Fruit fly (Drosophila melanogaster) whole organism: ENCODE data around the gene Grx1.
A peak's percentile ranks its signal among the peaks of the same experiment; 100 is the strongest.

Experiments
- CG8478 ChIP-seq: fragments of >200 bp; optimal IDR thresholded peaks from 2 replicates; lab custom pipeline; 2018; ENCODE audit warnings: inconsistent platforms
- Dll ChIP-seq: fragments of >200 bp; optimal IDR thresholded peaks from 2 replicates; lab custom pipeline; 2017
- EcR ChIP-seq, 2 experiments: fragments of >200 bp; optimal IDR thresholded peaks; 2 replicates each; lab custom pipeline; 2017; ENCODE audit warnings: missing biosample characterization in 2 of 2, missing genetic modification characterization in 2 of 2, missing genetic modification reagents in 2 of 2
- pan ChIP-seq: fragments of >200 bp; optimal IDR thresholded peaks from 2 replicates; lab custom pipeline; 2017
- psq ChIP-seq: fragments of >200 bp; optimal IDR thresholded peaks from 2 replicates; lab custom pipeline; 2017
- usp ChIP-seq: fragments of >200 bp; optimal IDR thresholded peaks from 2 replicates; lab custom pipeline; 2017; ENCODE audit warnings: missing biosample characterization, missing genetic modification characterization, mixed read lengths

Gene Grx1

DNA sequence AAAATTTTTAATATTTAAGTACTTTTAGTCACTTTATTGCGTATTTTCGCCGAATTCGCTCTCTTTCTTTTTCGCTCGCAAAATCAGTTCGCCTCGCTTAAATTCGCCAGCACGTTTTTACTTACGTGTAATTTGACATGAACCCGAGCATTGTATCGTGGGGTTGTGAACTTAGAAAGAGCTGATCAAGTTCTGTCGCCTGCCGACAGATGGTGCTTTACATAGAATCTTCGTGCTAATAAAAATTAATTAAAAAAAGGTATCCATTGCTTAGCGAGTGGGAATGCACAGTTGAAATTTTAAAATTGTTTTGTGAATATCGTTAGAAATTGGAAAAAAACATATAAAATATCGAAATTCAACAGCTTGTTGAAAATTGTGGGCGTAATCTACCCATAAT lies 20.6 kb upstream of the Grx1 start:
- TF ChIP-seq EcR (GFP tag; optimal IDR thresholded peaks at IDR 0.05; lab: Kevin White, UChicago) (no peak), Dll (no peak), pan (no peak), CG8478 (lab: Kevin White, UChicago) (no peak), usp (no peak), psq (lab: Kevin White, UChicago) (no peak)

DNA sequence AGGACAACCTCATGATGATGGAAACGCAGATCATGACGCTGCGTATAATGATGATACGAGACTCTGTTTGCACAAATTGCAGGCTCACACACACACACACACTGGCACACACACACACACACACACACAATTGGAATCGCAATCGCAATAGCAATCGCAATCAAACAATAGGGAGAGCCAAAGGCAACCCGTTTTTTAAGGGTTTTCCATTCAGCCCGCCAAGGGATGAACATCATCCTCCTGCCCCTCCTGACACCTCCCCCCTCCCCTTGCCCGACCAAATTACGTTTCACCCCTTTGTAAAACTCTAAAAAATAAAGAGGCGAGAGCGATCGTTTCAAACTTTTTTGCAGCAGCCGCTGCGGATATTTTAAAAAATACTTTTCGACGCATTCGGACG lies 16.8 kb upstream of the Grx1 start:
- TF ChIP-seq Dll, result no peak
- TF ChIP-seq usp, result no peak
- no peak for TF ChIP-seq CG8478 (lab: Kevin White, UChicago)
- TF ChIP-seq EcR (GFP tag; optimal IDR thresholded peaks at IDR 0.05; lab: Kevin White, UChicago), result no peak
- no peak for TF ChIP-seq pan
- TF ChIP-seq psq (lab: Kevin White, UChicago), result no peak

DNA sequence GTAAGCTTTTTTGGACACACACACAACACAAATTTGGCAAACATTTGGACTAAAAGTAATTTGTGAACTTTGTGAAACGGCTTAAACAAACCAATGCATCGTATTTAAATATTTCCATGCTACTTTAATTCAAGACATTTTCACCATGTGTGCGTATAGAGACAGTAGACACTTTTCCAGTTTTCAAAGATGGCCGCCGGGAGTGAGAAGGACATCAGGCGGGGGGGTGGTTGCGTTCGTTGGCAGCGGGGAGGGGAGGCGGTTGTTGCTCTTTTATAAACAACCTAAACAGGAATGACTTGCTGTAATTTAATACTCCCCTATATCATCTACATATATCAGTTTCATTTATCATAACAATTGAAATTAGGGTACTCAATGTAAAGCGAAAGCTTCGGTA lies 15.6 kb upstream of the Grx1 start:
- TF ChIP-seq CG8478 (lab: Kevin White, UChicago), result no peak

DNA sequence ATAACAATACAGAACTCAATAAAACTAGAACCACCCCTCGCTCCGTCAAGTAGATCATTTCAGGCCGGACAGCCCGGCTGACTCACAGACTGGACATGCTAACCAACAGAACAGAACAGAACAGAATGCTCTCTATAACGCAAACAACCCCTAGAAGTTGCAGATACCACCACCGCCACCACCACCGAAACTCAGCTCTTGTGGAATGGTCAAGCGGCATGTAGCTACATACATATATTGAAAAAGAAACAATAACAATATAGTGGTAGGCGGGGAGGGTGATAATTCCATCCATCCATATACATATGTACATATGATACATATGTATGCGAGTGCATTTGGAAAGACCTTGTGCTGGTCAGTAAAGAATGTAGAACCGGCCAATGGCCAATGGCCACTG lies 14.6 kb upstream of the Grx1 start:
- no peak for TF ChIP-seq EcR (GFP tag; optimal IDR thresholded peaks at IDR 0.05; lab: Kevin White, UChicago)
- TF ChIP-seq pan, result no peak
- TF ChIP-seq Dll, result no peak
- TF ChIP-seq CG8478 (lab: Kevin White, UChicago), result no peak
- TF ChIP-seq psq (lab: Kevin White, UChicago), result no peak
- TF ChIP-seq usp, result no peak

DNA sequence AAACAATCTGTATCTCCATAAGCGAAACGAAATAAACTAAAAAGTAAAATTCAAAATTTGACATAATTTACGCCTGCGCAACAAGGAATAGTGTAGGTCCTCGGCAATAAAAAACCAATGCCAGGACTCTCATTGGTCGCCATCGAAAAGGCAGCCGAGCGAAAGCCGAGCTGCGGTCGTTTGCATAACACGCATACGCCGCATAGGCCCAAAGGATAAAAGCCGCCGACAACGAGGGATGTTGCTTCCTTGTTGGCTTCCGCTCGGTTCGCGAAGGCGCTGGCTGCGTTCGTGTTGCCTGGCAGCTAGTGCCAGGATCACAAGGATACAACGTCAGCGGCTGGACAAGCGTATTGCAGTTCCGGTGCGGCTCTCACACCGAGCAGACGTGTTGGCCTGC lies 8.6 kb upstream of the Grx1 start:
- TF ChIP-seq CG8478 (lab: Kevin White, UChicago), result no peak
- TF ChIP-seq pan, result no peak
- TF ChIP-seq psq (lab: Kevin White, UChicago), result no peak
- TF ChIP-seq EcR (GFP tag; optimal IDR thresholded peaks at IDR 0.05; lab: Kevin White, UChicago), result no peak
- TF ChIP-seq usp, result no peak
- TF ChIP-seq Dll, result no peak

DNA sequence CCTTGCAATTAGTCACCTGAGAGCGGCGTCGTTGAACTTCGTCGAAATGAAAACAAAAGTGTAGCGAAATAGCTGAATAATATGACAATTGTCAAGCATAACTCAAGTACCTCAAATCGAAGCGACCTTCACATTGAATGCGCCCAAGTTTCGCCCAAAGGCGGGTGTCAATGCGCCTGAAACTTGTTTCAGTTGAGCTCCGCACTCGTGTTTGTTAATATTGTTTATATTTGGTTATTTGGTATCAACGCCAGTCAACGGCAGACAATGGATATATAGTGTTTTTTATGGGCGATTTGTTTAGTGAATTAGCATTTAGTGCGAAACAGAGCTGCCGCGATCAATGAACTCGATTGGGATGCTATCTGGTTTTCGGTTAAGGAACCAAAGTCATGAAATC lies 7.1 kb upstream of the Grx1 start:
- TF ChIP-seq Dll (no peak), psq (lab: Kevin White, UChicago) (no peak), EcR (GFP tag; optimal IDR thresholded peaks at IDR 0.05; lab: Kevin White, UChicago) (no peak), pan (no peak), usp (no peak), CG8478 (lab: Kevin White, UChicago) (no peak)

DNA sequence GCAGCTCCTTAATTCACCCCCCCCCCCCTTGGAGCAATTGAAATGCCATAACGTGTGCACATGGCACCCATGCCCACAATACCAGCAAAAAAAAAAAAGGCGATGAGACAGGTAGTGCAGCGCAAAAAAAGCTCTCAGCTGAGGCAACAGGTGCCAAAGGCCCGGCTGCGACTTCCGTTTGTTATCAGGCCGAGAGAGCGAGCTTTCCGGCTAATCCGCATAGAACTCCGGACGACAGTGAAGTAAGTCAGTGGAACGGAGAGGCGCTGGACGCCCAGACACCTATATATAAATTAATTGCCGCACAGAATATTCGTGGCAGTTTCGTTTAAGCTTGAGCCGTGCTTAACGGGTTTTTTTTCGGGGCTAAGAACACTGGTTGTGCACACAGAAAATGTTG lies 5.7 kb upstream of the Grx1 start, which contains the start of gene CG6865:
TSS of gene CG6865 (plus strand) at position 321 of the 400 bp plus-strand sequence.
- TF ChIP-seq psq (lab: Kevin White, UChicago) (no peak), Dll (no peak), pan (no peak), EcR (GFP tag; optimal IDR thresholded peaks at IDR 0.05; lab: Kevin White, UChicago) (no peak), CG8478 (lab: Kevin White, UChicago) (no peak), usp (no peak)

DNA sequence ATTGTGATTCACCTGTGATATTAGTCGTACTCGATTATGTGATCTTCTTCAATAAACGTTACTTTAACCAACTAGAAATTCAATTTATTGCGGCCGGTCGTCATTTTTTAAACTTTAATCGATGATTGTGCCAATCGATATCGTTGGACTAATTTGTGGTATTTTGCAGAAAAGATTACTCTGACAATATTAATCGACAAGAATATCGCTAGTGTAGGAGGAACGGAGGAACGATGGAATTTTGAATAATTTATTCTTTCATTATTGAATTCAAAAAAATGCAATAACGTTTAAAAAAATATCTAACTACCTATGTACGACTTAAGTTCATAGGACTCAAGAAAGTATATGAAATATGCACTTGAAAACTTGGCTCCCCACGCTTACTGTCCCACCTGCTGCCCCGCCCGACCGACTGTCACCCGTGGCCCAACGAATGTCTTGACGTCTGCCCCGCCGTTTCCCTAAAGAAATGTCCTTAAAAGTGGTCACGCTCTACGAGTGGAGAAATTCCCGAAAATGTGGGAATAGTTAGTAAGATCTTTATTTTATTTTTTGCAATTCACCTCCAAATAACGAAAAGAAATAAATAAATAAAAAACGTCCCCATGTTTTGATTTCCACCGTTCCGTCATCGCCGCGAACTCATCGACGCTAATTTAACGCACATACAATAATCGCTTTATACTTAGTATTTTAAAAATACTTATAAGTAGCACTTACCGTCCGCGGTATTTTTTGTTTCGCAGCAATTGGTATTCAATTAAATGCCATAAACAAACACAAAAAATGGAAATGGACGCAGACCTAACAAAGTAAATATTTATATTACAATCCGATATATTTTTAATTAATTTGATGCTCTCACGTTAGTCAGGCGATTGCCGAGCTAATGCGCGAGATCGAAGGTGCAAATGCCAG lies 3.3 kb upstream of the Grx1 start, which contains the start of gene CG14074:
TSS of gene CG14074 (plus strand) at position 779 of the 921 bp plus-strand sequence.
- TF ChIP-seq EcR (GFP tag; optimal IDR thresholded peaks at IDR 0.05; lab: Kevin White, UChicago) (no peak), usp (no peak), CG8478 (lab: Kevin White, UChicago) (peak; percentile 20), Dll (no peak)

DNA sequence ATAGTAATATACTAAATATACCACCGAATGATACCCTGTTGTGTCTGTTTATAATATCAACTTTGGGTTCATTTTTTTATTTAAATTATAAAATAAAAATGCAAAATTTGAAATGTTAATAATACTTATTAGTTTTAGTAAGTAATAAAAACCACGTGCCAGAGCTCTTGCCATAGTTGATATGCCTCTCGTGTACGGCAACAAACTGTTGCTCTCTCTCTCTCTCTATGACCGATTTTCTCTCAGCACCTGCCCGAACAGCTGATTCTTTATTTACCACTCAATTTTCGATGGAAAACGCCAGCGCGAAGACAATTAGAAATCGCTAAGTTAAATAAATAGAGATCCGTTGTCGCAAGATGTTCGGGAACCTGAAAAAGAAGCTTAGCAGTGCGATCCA lies 1.5 kb upstream of the Grx1 start, which contains the start of gene Dysb:
TSS of gene Dysb (plus strand) at position 251 of the 400 bp plus-strand sequence.
- TF ChIP-seq CG8478 (lab: Kevin White, UChicago), result no peak
- TF ChIP-seq psq (lab: Kevin White, UChicago), result no peak
- TF ChIP-seq Dll, result no peak
- no peak for TF ChIP-seq usp
- no peak for TF ChIP-seq EcR (GFP tag; optimal IDR thresholded peaks at IDR 0.05; lab: Kevin White, UChicago)
- no peak for TF ChIP-seq pan

DNA sequence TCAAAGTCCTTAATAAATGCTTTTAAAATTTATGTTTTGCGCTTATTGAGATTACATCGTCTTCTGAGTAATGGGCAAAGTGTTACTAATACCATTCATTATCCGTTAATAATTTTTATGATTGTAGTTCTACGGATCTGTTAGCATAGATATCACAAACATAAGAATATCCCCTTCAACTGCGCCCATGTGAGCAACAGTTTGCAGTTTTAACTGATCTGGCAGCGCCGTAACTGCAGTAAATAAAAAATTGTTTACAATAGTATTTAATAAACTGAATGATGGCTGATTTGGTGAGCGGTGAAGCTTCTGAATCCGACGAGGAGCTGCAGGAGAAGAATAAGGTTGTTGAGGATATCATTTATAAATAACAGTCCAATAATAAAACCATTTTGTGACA lies 997 bp downstream of the Grx1 start, which contains the start of gene Blos3:
TSS of gene Blos3 (plus strand) at position 198 of the 400 bp plus-strand sequence.
- TF ChIP-seq psq (lab: Kevin White, UChicago) (no peak), usp (no peak), Dll (no peak), pan (no peak)

DNA sequence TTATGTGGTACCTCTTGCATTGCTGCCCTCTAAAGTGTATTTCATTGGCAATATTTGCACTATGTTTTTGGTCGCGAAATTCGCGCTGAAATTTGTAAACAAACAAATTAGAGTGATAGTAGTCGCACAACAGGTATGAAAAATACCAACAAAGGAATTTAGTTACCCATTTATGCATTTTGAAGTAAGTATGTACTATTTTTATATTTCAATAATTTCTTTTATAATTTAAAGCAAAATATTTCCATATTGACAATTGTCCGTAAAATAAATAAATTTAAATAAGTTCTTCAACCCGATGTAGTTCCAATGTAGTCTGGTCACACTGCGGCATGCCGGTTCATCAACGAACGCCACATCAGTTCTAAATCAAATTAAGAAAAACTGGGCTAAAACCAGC lies 3.4 kb downstream of the Grx1 start, which contains the start of the genes Rad9 and Uggt:
TSS of gene Rad9 (minus strand) at position 114 of the 400 bp plus-strand sequence.
TSS of gene Uggt (plus strand) at position 308 of the 400 bp plus-strand sequence.
- TF ChIP-seq Dll, result no peak
- no peak for TF ChIP-seq CG8478 (lab: Kevin White, UChicago)
- TF ChIP-seq psq (lab: Kevin White, UChicago), result no peak
- TF ChIP-seq usp, result no peak
- no peak for TF ChIP-seq EcR (GFP tag; optimal IDR thresholded peaks at IDR 0.05; lab: Kevin White, UChicago)
- TF ChIP-seq pan, result no peak

DNA sequence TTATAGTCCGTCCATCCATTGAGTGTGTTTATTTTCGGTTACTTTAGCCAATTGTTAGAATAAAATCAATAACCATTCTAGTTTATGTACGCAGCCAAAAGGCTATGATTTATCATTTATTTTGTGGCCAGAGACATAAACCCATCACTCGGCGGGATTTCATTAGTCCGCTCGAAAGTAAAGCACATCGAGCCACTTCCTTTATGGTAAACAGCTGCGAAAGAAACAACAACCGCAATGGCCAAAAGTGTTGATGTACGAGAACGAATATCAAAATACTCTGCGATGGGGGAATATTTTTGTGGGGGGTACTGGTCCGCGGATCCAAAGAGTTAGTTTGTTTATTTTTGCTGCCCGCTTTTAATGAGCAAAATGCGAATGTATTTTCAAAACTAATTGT lies 12.6 kb downstream of the Grx1 start:
- TF ChIP-seq CG8478 (lab: Kevin White, UChicago), result no peak
- no peak for TF ChIP-seq pan
- no peak for TF ChIP-seq Dll
- TF ChIP-seq usp, result no peak
- no peak for TF ChIP-seq EcR (GFP tag; optimal IDR thresholded peaks at IDR 0.05; lab: Kevin White, UChicago)
- no peak for TF ChIP-seq psq (lab: Kevin White, UChicago)
